Worm (Caenorhabditis elegans): ENCODE data around the gene atf-2.

- no peak for TF ChIP-seq pes-1 (GFP tag; IDR thresholded peaks at IDR 0.05)
- no peak for TF ChIP-seq tbx-11 (GFP tag; IDR thresholded peaks at IDR 0.05)
- no peak for TF ChIP-seq aly-1 (tag; optimal IDR thresholded peaks at IDR 0.05)
- TF ChIP-seq tra-4 (tag; optimal IDR thresholded peaks at IDR 0.05): no peak
- TF ChIP-seq ama-1 (optimal IDR thresholded peaks at IDR 0.05): no peak
These were observed 3.5 kb downstream of the atf-2 start, which contains the start of gene K08F8.7 for ce11 chrII:8755270-8755669.

Measured in whole organism, early embryonic.